Fruit fly (Drosophila melanogaster): Measurements from ENCODE around the gene CG15306.

DNA sequence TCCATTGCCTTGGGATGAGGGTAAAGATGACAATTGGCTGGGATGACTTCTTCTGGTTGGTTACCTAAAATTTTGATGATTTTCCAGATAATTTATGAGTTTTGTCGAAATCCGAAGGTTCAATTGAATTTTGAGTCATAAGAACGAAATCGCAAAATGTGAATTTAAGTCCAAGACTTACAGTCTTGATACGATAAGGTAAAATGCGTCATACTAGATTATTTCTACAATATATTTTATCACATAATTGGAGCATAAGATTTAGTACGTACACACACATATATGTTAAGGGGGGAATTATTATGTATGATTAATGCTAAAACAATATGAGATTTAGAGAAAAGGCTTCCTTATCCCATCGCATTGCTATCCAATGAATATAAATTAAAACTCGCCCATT, 49.6 kb upstream of the CG15306 start, which contains the start of gene CG32681:
- TF ChIP-seq CG5204 (GFP tag; optimal IDR thresholded peaks at IDR 0.05) (no peak), kay (GFP tag; ENCODE audit: borderline replicate concordance) (no peak), CG7101 (tag; optimal IDR thresholded peaks at IDR 0.05) (no peak), bab1 (GFP tag; optimal IDR thresholded peaks at IDR 0.05) (no peak), toe (GFP tag; optimal IDR thresholded peaks at IDR 0.05) (no peak), CG7045 (GFP tag; optimal IDR thresholded peaks at IDR 0.05) (no peak), CG14711 (tag; optimal IDR thresholded peaks at IDR 0.05) (no peak), CG12768 (GFP tag; optimal IDR thresholded peaks at IDR 0.05) (no peak), Hr96 (GFP tag; optimal IDR thresholded peaks at IDR 0.05) (no peak), CG11617 (GFP tag; optimal IDR thresholded peaks at IDR 0.05) (no peak), CG33017 (tag; optimal IDR thresholded peaks at IDR 0.05) (no peak)

Measured in whole organism, adult.